Worm (Caenorhabditis elegans): Measurements from ENCODE around the gene C25F9.2.

- no peak for TF ChIP-seq him-1 (tag; optimal IDR thresholded peaks at IDR 0.05)
- no peak for TF ChIP-seq dao-5 (tag; optimal IDR thresholded peaks at IDR 0.05)
- no peak for TF ChIP-seq W03F9.2 (tag; optimal IDR thresholded peaks at IDR 0.05)
Measured at ce11 chrV:19410663-19411062, 10.6 kb upstream of the C25F9.2 start, which contains the start of gene C25F9.5.

Data from whole organism, L4/young adult.